Fruit fly (Drosophila melanogaster) whole organism, embryonic: ENCODE results near the gene CG32301.

Source experiments
- B-H2 ChIP-seq: fragments of 200-800 bp; sonication (Bioruptor generic); optimal IDR thresholded peaks from 2 replicates; lab custom pipeline; 2018; ENCODE audit warnings: missing biosample characterization, mild to moderate bottlenecking, missing genetic modification characterization
- Blimp-1 ChIP-seq: fragments of 200-800 bp; sonication (Bioruptor generic); optimal IDR thresholded peaks from 3 replicates; lab custom pipeline; 2018; ENCODE audit warnings: missing biosample characterization, missing genetic modification characterization, mild to moderate bottlenecking, moderate library complexity, missing genetic modification reagents
- CG10267 ChIP-seq: fragments of 200-800 bp; sonication (Bioruptor generic); optimal IDR thresholded peaks from 2 replicates; lab custom pipeline; 2018; ENCODE audit warnings: missing biosample characterization, mild to moderate bottlenecking, missing genetic modification characterization, moderate library complexity
- CG12071 ChIP-seq: fragments of 200-800 bp; sonication (Bioruptor generic); optimal IDR thresholded peaks from 3 replicates; lab custom pipeline; 2018; ENCODE audit warnings: missing biosample characterization, mild to moderate bottlenecking, missing genetic modification characterization
- CG12391 ChIP-seq: fragments of 200-800 bp; sonication (Bioruptor generic); optimal IDR thresholded peaks from 3 replicates; lab custom pipeline; 2018; ENCODE audit warnings: missing biosample characterization, mild to moderate bottlenecking, missing genetic modification characterization, moderate library complexity
- CG13624 ChIP-seq: fragments of 200-800 bp; sonication (Bioruptor generic); optimal IDR thresholded peaks from 2 replicates; lab custom pipeline; 2016; ENCODE audit warnings: missing biosample characterization, missing genetic modification characterization
- CG14441 ChIP-seq: fragments of 200-800 bp; sonication (Bioruptor generic); IDR thresholded peaks from 2 replicates; pipeline ENCODE4 v1.3.6; 2022; ENCODE audit warnings: missing biosample characterization, missing genetic modification characterization
- CG14860 ChIP-seq: fragments of 200-800 bp; sonication (Bioruptor generic); IDR thresholded peaks from 3 replicates; pipeline ENCODE4 v1.3.6; 2022; ENCODE audit warnings: missing biosample characterization, missing genetic modification characterization; ENCODE audit not compliant: partially characterized antibody
- CG15269 ChIP-seq: fragments of 200-800 bp; sonication (Bioruptor generic); optimal IDR thresholded peaks from 2 replicates; lab custom pipeline; 2018; ENCODE audit warnings: missing biosample characterization, mild to moderate bottlenecking, missing genetic modification characterization, moderate library complexity
- CG15696 ChIP-seq: fragments of 200-800 bp; sonication (Bioruptor generic); optimal IDR thresholded peaks from 2 replicates; lab custom pipeline; 2019; ENCODE audit warnings: missing biosample characterization, mild to moderate bottlenecking, missing genetic modification characterization, moderate library complexity
- CG16813 ChIP-seq: fragments of 200-800 bp; sonication (Bioruptor generic); IDR thresholded peaks from 3 replicates; pipeline ENCODE4 v1.3.6; 2022; ENCODE audit warnings: missing biosample characterization, missing genetic modification characterization; ENCODE audit not compliant: partially characterized antibody
- CG1792 ChIP-seq: fragments of 200-800 bp; sonication (Bioruptor generic); optimal IDR thresholded peaks from 2 replicates; lab custom pipeline; 2016; ENCODE audit warnings: missing biosample characterization, missing genetic modification characterization
- CG18262 ChIP-seq: fragments of 200-800 bp; optimal IDR thresholded peaks from 3 replicates; lab custom pipeline; 2019; ENCODE audit warnings: missing biosample characterization, mild to moderate bottlenecking, missing genetic modification characterization, moderate library complexity
- CG2678 ChIP-seq: fragments of 200-800 bp; sonication (Bioruptor generic); optimal IDR thresholded peaks from 3 replicates; lab custom pipeline; 2019; ENCODE audit warnings: missing biosample characterization, mild to moderate bottlenecking, missing genetic modification characterization, moderate library complexity
- CG2875 ChIP-seq: fragments of 200-800 bp; sonication (Bioruptor generic); optimal IDR thresholded peaks from 2 replicates; lab custom pipeline; 2017; ENCODE audit warnings: missing biosample characterization, mild to moderate bottlenecking, missing genetic modification characterization, missing genetic modification reagents
- CG3065 ChIP-seq: fragments of 200-800 bp; sonication (Bioruptor generic); optimal IDR thresholded peaks from 2 replicates; lab custom pipeline; 2016; ENCODE audit warnings: missing biosample characterization, missing genetic modification characterization
- CG31365 ChIP-seq: fragments of 200-800 bp; sonication (Bioruptor generic); optimal IDR thresholded peaks from 2 replicates; lab custom pipeline; 2018; ENCODE audit warnings: missing biosample characterization, mild to moderate bottlenecking, missing genetic modification characterization
- CG32767 ChIP-seq: fragments of 200-800 bp; sonication (Bioruptor generic); IDR thresholded peaks from 2 replicates; pipeline ENCODE4 v1.3.6; 2022; ENCODE audit warnings: missing biosample characterization, missing genetic modification characterization
- CG33213 ChIP-seq: fragments of 200-800 bp; sonication (Bioruptor generic); optimal IDR thresholded peaks from 3 replicates; lab custom pipeline; 2016; ENCODE audit warnings: missing biosample characterization, missing genetic modification characterization
- CG7745 ChIP-seq: fragments of 200-800 bp; sonication (Bioruptor generic); optimal IDR thresholded peaks from 2 replicates; lab custom pipeline; 2018; ENCODE audit warnings: missing biosample characterization, mild to moderate bottlenecking, missing genetic modification characterization, moderate library complexity
- CG9876 ChIP-seq: fragments of 200-800 bp; sonication (Bioruptor generic); optimal IDR thresholded peaks from 2 replicates; lab custom pipeline; 2016; ENCODE audit warnings: missing biosample characterization, missing genetic modification characterization
- CHES-1-like ChIP-seq: fragments of 200-800 bp; sonication (Bioruptor generic); optimal IDR thresholded peaks from 2 replicates; lab custom pipeline; 2016; ENCODE audit warnings: missing biosample characterization, missing genetic modification characterization
- Dref ChIP-seq: fragments of 200-800 bp; sonication (Bioruptor generic); IDR thresholded peaks from 2 replicates; pipeline ENCODE4 v1.3.6; 2022; ENCODE audit warnings: missing biosample characterization, missing genetic modification characterization
- Hr51 ChIP-seq, 2 experiments: fragments of 200-800 bp; sonication (Bioruptor generic); optimal IDR thresholded peaks; 2 replicates in 1 of 2; 3 replicates in 1 of 2; lab custom pipeline; 2016 to 2018; ENCODE audit warnings: missing biosample characterization in 2 of 2, missing genetic modification characterization in 2 of 2, mild to moderate bottlenecking in 1 of 2, moderate library complexity in 1 of 2
- Mes4 ChIP-seq: fragments of 200-800 bp; sonication (Bioruptor generic); optimal IDR thresholded peaks from 2 replicates; lab custom pipeline; 2016; ENCODE audit warnings: missing biosample characterization, missing genetic modification characterization
- NC2α ChIP-seq: fragments of 200-800 bp; sonication (Bioruptor generic); optimal IDR thresholded peaks from 2 replicates; lab custom pipeline; 2016; ENCODE audit warnings: missing biosample characterization, missing genetic modification characterization
- Nf-YA ChIP-seq: fragments of 200-800 bp; sonication (Bioruptor generic); IDR thresholded peaks from 2 replicates; pipeline ENCODE4 v1.3.6; 2022; ENCODE audit warnings: missing biosample characterization, missing genetic modification characterization
- Spps ChIP-seq: fragments of 200-800 bp; sonication (Bioruptor generic); optimal IDR thresholded peaks from 2 replicates; lab custom pipeline; 2018; ENCODE audit warnings: missing biosample characterization, mild to moderate bottlenecking, missing genetic modification characterization
- amos ChIP-seq: fragments of 200-800 bp; sonication (Bioruptor generic); IDR thresholded peaks from 2 replicates; pipeline ENCODE4 v1.3.6; 2022; ENCODE audit warnings: missing biosample characterization, missing genetic modification characterization; ENCODE audit not compliant: partially characterized antibody
- chinmo ChIP-seq: fragments of 200-800 bp; sonication (Bioruptor generic); IDR thresholded peaks from 4 replicates; pipeline ENCODE4 v1.3.6; 2022; ENCODE audit warnings: missing biosample characterization, missing genetic modification characterization; ENCODE audit not compliant: partially characterized antibody
- croc ChIP-seq: fragments of 200-800 bp; sonication (Bioruptor generic); conservative IDR thresholded peaks from 3 replicates; pipeline ENCODE4 v1.3.6; 2022; ENCODE audit warnings: missing biosample characterization, missing genetic modification characterization
- cwo ChIP-seq: fragments of 200-800 bp; sonication (Bioruptor generic); optimal IDR thresholded peaks from 3 replicates; lab custom pipeline; 2017; ENCODE audit warnings: missing biosample characterization, missing genetic modification characterization, mild to moderate bottlenecking, moderate library complexity, missing genetic modification reagents
- dimm ChIP-seq: fragments of 200-800 bp; sonication (Bioruptor generic); IDR thresholded peaks from 2 replicates; pipeline ENCODE4 v1.3.6; 2022; ENCODE audit warnings: missing biosample characterization, missing genetic modification characterization
- eyg ChIP-seq: fragments of 200-800 bp; sonication (Bioruptor generic); optimal IDR thresholded peaks from 3 replicates; lab custom pipeline; 2016; ENCODE audit warnings: missing biosample characterization, missing genetic modification characterization
- hb ChIP-seq: fragments of 200-800 bp; sonication (Bioruptor generic); IDR thresholded peaks from 3 replicates; pipeline ENCODE4 v1.3.6; 2022; ENCODE audit warnings: missing biosample characterization, missing genetic modification characterization; ENCODE audit not compliant: partially characterized antibody
- kah ChIP-seq: fragments of 200-800 bp; sonication (Bioruptor generic); optimal IDR thresholded peaks from 2 replicates; lab custom pipeline; 2018; ENCODE audit warnings: missing biosample characterization, mild to moderate bottlenecking, missing genetic modification characterization
- lilli ChIP-seq: fragments of 200-800 bp; sonication (Bioruptor generic); optimal IDR thresholded peaks from 3 replicates; lab custom pipeline; 2016; ENCODE audit warnings: missing biosample characterization, missing genetic modification characterization
- lola ChIP-seq, 3 experiments: fragments of >200 bp in 2 of 3; fragments of 200-800 bp in 1 of 3; sonication (Bioruptor generic) in 1 of 3; optimal IDR thresholded peaks; 2 replicates each; lab custom pipeline; 2017 to 2019; ENCODE audit warnings: missing biosample characterization in 3 of 3, missing genetic modification characterization in 3 of 3, mild to moderate bottlenecking in 1 of 3, moderate library complexity in 1 of 3
- nerfin-1 ChIP-seq: fragments of 200-800 bp; sonication (Bioruptor generic); optimal IDR thresholded peaks from 3 replicates; lab custom pipeline; 2019; ENCODE audit warnings: missing biosample characterization, mild to moderate bottlenecking, missing genetic modification characterization, moderate library complexity
- nerfin-2 ChIP-seq: fragments of 200-800 bp; sonication (Bioruptor generic); IDR thresholded peaks from 2 replicates; pipeline ENCODE4 v1.3.6; 2022; ENCODE audit warnings: missing biosample characterization, missing genetic modification characterization; ENCODE audit not compliant: partially characterized antibody
- pnt ChIP-seq: fragments of 200-800 bp; sonication (Bioruptor generic); optimal IDR thresholded peaks from 3 replicates; lab custom pipeline; 2016; ENCODE audit warnings: missing biosample characterization, missing genetic modification characterization
- pros ChIP-seq: fragments of 200-800 bp; sonication (Bioruptor generic); optimal IDR thresholded peaks from 3 replicates; lab custom pipeline; 2019; ENCODE audit warnings: missing biosample characterization, mild to moderate bottlenecking, missing genetic modification characterization, moderate library complexity
- sens ChIP-seq: fragments of 200-800 bp; sonication (Bioruptor generic); peaks from one replicate; lab custom pipeline; 2016; ENCODE audit warnings: missing biosample characterization, missing genetic modification characterization
- seq ChIP-seq: fragments of 200-800 bp; sonication (Bioruptor generic); IDR thresholded peaks from 2 replicates; pipeline ENCODE4 v1.3.6; 2022; ENCODE audit warnings: missing biosample characterization, missing genetic modification characterization
- sisA ChIP-seq: fragments of 200-800 bp; sonication (Bioruptor generic); IDR thresholded peaks from 2 replicates; pipeline ENCODE4 v1.3.6; 2022; ENCODE audit warnings: missing biosample characterization, missing genetic modification characterization
- sug ChIP-seq: fragments of 200-800 bp; optimal IDR thresholded peaks from 2 replicates; lab custom pipeline; 2019; ENCODE audit warnings: missing biosample characterization, mild to moderate bottlenecking, missing genetic modification characterization, moderate library complexity
- tll ChIP-seq, 2 experiments: fragments of 200-800 bp in 1 of 2; fragments of >200 bp in 1 of 2; sonication (Bioruptor generic) in 1 of 2; optimal IDR thresholded peaks; 2 replicates each; lab custom pipeline; 2017 to 2019; ENCODE audit warnings: missing biosample characterization in 2 of 2, missing genetic modification characterization in 2 of 2, mild to moderate bottlenecking in 1 of 2, moderate library complexity in 1 of 2
- unc-4 ChIP-seq: fragments of 200-800 bp; sonication (Bioruptor generic); IDR thresholded peaks from 2 replicates; pipeline ENCODE4 v1.3.6; 2022; ENCODE audit warnings: missing biosample characterization, missing genetic modification characterization; ENCODE audit not compliant: partially characterized antibody
- zfh2 ChIP-seq: fragments of 200-800 bp; sonication (Bioruptor generic); optimal IDR thresholded peaks from 2 replicates; lab custom pipeline; 2016; ENCODE audit warnings: missing biosample characterization, missing genetic modification characterization

Gene CG32301

DNA sequence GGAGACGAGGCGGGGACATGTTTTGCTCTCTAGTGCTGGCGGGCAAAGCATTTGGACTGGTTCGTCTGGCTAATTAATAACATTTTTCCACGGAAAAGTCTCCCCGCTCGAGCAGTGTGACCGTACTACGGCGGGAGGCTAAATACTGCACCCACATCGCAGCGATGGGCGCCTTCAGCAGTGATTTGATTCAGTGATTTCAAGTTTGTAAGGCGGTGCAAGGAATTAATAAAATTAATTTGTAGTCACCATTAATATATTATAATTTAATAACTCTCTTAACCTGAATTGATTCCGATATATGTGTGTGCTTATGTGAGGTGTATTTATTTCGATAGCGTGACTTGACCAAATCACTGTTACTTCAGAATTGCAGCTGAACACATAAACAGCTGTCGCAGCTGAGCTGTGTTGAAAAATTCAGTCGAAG, 18.3 kb downstream of the CG32301 start, which contains the start of the genes oxt and CG13807 (continued):
- TF ChIP-seq sens: peak; percentile 96
- peak; percentile 67 to 89 for TF ChIP-seq Hr51 (GFP tag; optimal IDR thresholded peaks at IDR 0.05; lab: Kevin White, UChicago)
- peak; percentile 89 for TF ChIP-seq CG2678 (tag; lab: Kevin White, UChicago)
- TF ChIP-seq dimm (GFP tag; lab: Robert Waterston, UW): peak; percentile 76
- TF ChIP-seq Mes4: no peak
- no peak for TF ChIP-seq CG7745 (tag; lab: Kevin White, UChicago)
- TF ChIP-seq CG14860: no peak
- TF ChIP-seq CG31365 (tag; lab: Kevin White, UChicago): peak; percentile 36
- peak; percentile 86 for TF ChIP-seq CG18262
- peak; percentile 84 for TF ChIP-seq croc (GFP tag; lab: Robert Waterston, UW)
- peak; percentile 36; the same call in 1 of the 2 replicates for TF ChIP-seq unc-4
- TF ChIP-seq tll (GFP tag; optimal IDR thresholded peaks at IDR 0.05; lab: Kevin White, UChicago): peak in 1 of 2 experiments; percentile 59
- TF ChIP-seq CG1792: no peak
- peak; percentile 90 for TF ChIP-seq B-H2 (GFP tag; lab: Kevin White, UChicago)
- no peak for TF ChIP-seq hb (GFP tag; lab: Robert Waterston, UW)
- peak; percentile 76 for TF ChIP-seq zfh2
- TF ChIP-seq pros (GFP tag; lab: Kevin White, UChicago): no peak
- TF ChIP-seq sug (tag; lab: Kevin White, UChicago): peak; percentile 89
- TF ChIP-seq CG2875 (GFP tag; lab: Kevin White, UChicago): peak; percentile 78
- peak; percentile 83 for TF ChIP-seq lilli (GFP tag; lab: Kevin White, UChicago)
- TF ChIP-seq CG14441 (GFP tag; lab: Robert Waterston, UW): peak; percentile 92
- no peak for TF ChIP-seq CG9876 (GFP tag; lab: Kevin White, UChicago)
- peak; percentile 77 for TF ChIP-seq Spps
- no peak for TF ChIP-seq CG16813 (GFP tag; lab: Robert Waterston, UW)
- peak; percentile 84 for TF ChIP-seq seq (GFP tag; lab: Robert Waterston, UW)
- TF ChIP-seq CG15269: peak; percentile 89
- TF ChIP-seq CG12391 (tag; lab: Kevin White, UChicago): peak; percentile 91
- TF ChIP-seq Blimp-1: peak; percentile 76
- TF ChIP-seq CG10267 (tag; lab: Kevin White, UChicago): peak; percentile 90
- peak; percentile 69 for TF ChIP-seq cwo
- TF ChIP-seq CG32767 (GFP tag; lab: Robert Waterston, UW): peak; percentile 89
- TF ChIP-seq NC2α (GFP tag; lab: Kevin White, UChicago): no peak
- TF ChIP-seq Dref: no peak
- TF ChIP-seq eyg: no peak
- TF ChIP-seq sisA: peak; percentile 91
- TF ChIP-seq CG12071: peak; percentile 70
- peak; percentile 91 for TF ChIP-seq nerfin-1 (tag; lab: Kevin White, UChicago)
- peak; percentile 58 for TF ChIP-seq pnt (GFP tag; lab: Kevin White, UChicago)
- peak; percentile 59 for TF ChIP-seq CG3065 (GFP tag; lab: Kevin White, UChicago)
- TF ChIP-seq amos (GFP tag; lab: Robert Waterston, UW): no peak
- TF ChIP-seq CHES-1-like (GFP tag; lab: Kevin White, UChicago): no peak
- peak; percentile 50 for TF ChIP-seq kah
- peak; percentile 60 for TF ChIP-seq CG13624 (GFP tag; lab: Kevin White, UChicago)
- no peak for TF ChIP-seq nerfin-2 (GFP tag; lab: Robert Waterston, UW)
- TF ChIP-seq CG15696 (tag; lab: Kevin White, UChicago): peak; percentile 81
- TF ChIP-seq lola (GFP tag; optimal IDR thresholded peaks at IDR 0.05; lab: Kevin White, UChicago): peak in 1 of 3 experiments; percentile 87
- no peak for TF ChIP-seq chinmo (GFP tag; lab: Robert Waterston, UW)
- TF ChIP-seq Nf-YA (GFP tag; lab: Robert Waterston, UW): peak; percentile 81
- TF ChIP-seq CG33213 (GFP tag; lab: Kevin White, UChicago): peak; percentile 73
